Fruit fly (Drosophila melanogaster): ENCODE data around the gene egh.

DNA sequence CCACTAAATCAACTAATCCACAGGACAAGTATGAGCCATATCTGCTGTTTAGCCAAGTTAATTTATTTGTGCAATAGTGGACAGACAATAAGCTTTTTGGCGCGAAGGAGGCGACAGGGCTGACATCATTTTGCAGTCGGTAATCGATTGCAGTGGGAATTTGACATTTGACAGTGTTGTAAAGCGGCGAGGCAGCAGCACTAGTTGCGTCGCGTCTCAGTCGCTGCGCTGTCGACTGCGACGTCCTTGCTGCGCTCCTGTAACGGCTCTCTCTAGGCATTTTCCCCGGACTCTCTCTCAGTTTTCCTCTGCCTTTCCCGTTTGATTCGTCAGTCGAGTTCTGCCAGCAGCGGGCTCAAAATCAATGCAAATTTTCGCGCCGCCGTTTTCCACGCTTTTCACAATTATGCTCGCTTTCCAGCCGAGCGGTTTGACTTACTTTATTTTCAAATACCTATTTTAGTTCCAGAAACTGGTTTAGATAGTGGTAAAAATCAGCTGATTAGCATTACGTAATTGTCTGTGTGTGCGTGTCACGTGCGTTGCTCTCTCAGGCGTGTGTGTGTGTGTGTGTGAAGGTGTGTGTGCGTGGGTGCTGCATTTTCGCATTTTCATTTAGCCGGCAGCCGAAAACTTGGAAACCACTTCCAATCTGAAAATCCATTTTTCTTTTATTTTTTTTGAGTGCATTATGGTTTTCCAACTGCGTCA, 48.7 kb downstream of the egh start:
- TF ChIP-seq CG3919 (GFP tag; optimal IDR thresholded peaks at IDR 0.05), result no peak
- TF ChIP-seq Hr39 (GFP tag; optimal IDR thresholded peaks at IDR 0.05), result no peak
- no peak for TF ChIP-seq svp (GFP tag)
- no peak for TF ChIP-seq OdsH (GFP tag; optimal IDR thresholded peaks at IDR 0.05)
